Fruit fly (Drosophila melanogaster): ENCODE measurements around the gene CASK.

DNA sequence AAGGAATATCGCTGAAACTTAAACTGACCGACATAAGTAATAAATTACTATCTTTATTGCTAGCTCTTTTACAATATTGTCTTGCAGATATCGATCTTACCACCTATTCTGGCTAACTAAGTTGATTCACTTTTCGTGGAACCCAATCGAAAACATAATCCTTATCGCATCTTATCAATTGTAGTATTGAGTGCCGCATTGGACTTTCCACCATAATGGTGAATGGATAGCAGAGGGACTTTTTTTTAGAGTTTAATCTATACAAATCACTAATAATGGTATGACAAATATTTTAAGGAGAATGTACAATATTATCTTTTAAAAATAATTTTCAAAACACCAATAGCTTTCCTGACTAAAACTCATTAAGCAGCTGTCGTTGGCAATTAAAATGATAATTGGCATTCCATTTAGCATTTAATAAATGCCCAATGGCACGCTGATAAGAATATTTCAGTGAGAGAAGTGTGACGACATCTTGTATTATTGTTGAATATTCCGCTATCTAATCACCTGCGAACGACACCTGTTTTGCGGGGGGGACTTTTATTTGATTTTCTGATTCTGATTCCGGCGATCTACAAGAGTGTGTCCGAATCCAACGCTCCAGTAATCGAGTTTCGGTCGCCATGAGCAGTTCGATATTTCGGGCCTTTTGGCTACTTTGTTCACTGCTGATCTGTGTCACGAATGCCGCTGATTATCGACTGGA is 64.2 kb downstream of the CASK start, which contains the start of gene CG42335:
- no peak for TF ChIP-seq psq (optimal IDR thresholded peaks at IDR 0.05)
- no peak for TF ChIP-seq h (optimal IDR thresholded peaks at IDR 0.05)
